Worm (Caenorhabditis elegans) whole organism, early embryonic: ENCODE results near the gene srg-10.

Experiments
- B0310.2 ChIP-seq: sonication (generic microtip); optimal IDR thresholded peaks from 2 replicates; lab custom pipeline; 2016; ENCODE audit warnings: mild to moderate bottlenecking, missing genetic modification characterization, missing compliant biosample characterization
- F13C5.2 ChIP-seq: sonication (generic microtip); optimal IDR thresholded peaks from 2 replicates; lab custom pipeline; 2017; ENCODE audit warnings: mild to moderate bottlenecking, missing genetic modification characterization, inconsistent platforms, missing compliant biosample characterization
- ama-1 ChIP-seq: fragments of 150-350 bp; optimal IDR thresholded peaks from 2 replicates; lab custom pipeline; 2014
- ceh-36 ChIP-seq: sonication (generic microtip); optimal IDR thresholded peaks from 2 replicates; lab custom pipeline; 2016; ENCODE audit warnings: missing genetic modification characterization, inconsistent platforms, missing compliant biosample characterization
- flt-1 ChIP-seq: fragments of 200-800 bp; sonication (Bioruptor generic); IDR thresholded peaks from 2 replicates; pipeline ENCODE4 v1.3.6; 2022; ENCODE audit warnings: missing genetic modification characterization, missing compliant biosample characterization
- hmbx-1 ChIP-seq: sonication (generic microtip); optimal IDR thresholded peaks from 2 replicates; lab custom pipeline; 2016; ENCODE audit warnings: mild to moderate bottlenecking, missing genetic modification characterization, missing compliant biosample characterization
- hmg-4 ChIP-seq: fragments of 200-800 bp; sonication (Bioruptor generic); optimal IDR thresholded peaks from 2 replicates; lab custom pipeline; 2018; ENCODE audit warnings: mild to moderate bottlenecking, missing genetic modification characterization, missing compliant biosample characterization
- hnd-1 ChIP-seq: sonication (generic microtip); optimal IDR thresholded peaks from 2 replicates; lab custom pipeline; 2016; ENCODE audit warnings: missing genetic modification characterization, missing compliant biosample characterization
- pes-1 ChIP-seq: fragments of 200-800 bp; sonication (Bioruptor generic); IDR thresholded peaks from 2 replicates; pipeline ENCODE4 v1.3.6; 2022; ENCODE audit warnings: missing genetic modification reagents, missing genetic modification characterization, missing compliant biosample characterization
- scrt-1 ChIP-seq: fragments of 200-800 bp; sonication (Bioruptor generic); IDR thresholded peaks from 2 replicates; pipeline ENCODE4 v1.3.6; 2022; ENCODE audit warnings: missing genetic modification characterization, missing compliant biosample characterization
- tbx-11 ChIP-seq: fragments of 200-800 bp; sonication (Bioruptor generic); IDR thresholded peaks from 2 replicates; pipeline ENCODE4 v1.3.6; 2022; ENCODE audit warnings: missing genetic modification characterization, missing compliant biosample characterization
- tbx-37 ChIP-seq: fragments of 200-800 bp; sonication (Bioruptor generic); conservative IDR thresholded peaks from 2 replicates; pipeline ENCODE4 v1.3.6; 2022; ENCODE audit warnings: missing genetic modification reagents, missing genetic modification characterization, missing compliant biosample characterization

ce11 chrIII:4656415-4656814, 21.2 kb upstream of the srg-10 start:
- TF ChIP-seq tbx-11 (GFP tag; lab: Robert Waterston, UW) (no peak), F13C5.2 (tag; lab: Kevin White, UChicago) (no peak), ama-1 (no peak), pes-1 (GFP tag; lab: Robert Waterston, UW) (no peak), ceh-36 (tag; lab: Kevin White, UChicago) (no peak), flt-1 (GFP tag; lab: Robert Waterston, UW) (no peak), tbx-37 (GFP tag; lab: Robert Waterston, UW) (no peak), hnd-1 (tag; lab: Kevin White, UChicago) (no peak), hmg-4 (no peak), hmbx-1 (tag; lab: Kevin White, UChicago) (no peak), scrt-1 (GFP tag; lab: Robert Waterston, UW) (no peak), B0310.2 (tag; lab: Kevin White, UChicago) (no peak)
